Worm (Caenorhabditis elegans): ENCODE results near the gene maph-9.

maph-9 gene

DNA sequence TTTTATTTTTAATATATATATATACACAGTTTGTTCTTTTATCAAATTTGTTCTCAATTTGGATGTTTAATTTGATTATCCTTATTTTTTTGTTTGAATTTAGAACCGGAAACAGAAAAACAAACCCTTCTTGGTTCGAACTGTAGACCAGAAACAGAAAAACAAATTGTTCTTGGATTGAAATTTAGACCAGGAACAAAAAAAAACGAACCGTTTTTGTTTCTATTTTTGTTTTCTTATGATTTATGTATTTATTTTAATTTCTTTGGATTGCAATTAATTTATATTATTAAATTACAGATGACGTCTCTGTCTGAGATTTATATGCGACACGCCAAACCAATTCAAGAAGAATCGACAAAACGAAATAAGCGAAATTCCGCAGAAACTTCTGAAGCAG, 18.9 kb downstream of the maph-9 start, which contains the start of gene C42D4.19:
TSS of gene C42D4.19 (plus strand) at position 301 of the 400 bp plus-strand sequence.
- TF ChIP-seq elt-1 (tag; optimal IDR thresholded peaks at IDR 0.05) (no peak), lsy-12 (tag; optimal IDR thresholded peaks at IDR 0.05) (no peak), fos-1 (tag; optimal IDR thresholded peaks at IDR 0.05) (no peak), skn-1 (tag; optimal IDR thresholded peaks at IDR 0.05) (no peak), ceh-16 (tag; optimal IDR thresholded peaks at IDR 0.05) (no peak), nhr-12 (tag; optimal IDR thresholded peaks at IDR 0.05) (no peak), nhr-25 (tag; optimal IDR thresholded peaks at IDR 0.05) (no peak), lin-39 (tag; optimal IDR thresholded peaks at IDR 0.05) (no peak), ZK546.5 (tag; optimal IDR thresholded peaks at IDR 0.05) (no peak), nfya-1 (tag; optimal IDR thresholded peaks at IDR 0.05; ENCODE audit: insufficient read depth) (no peak), eor-1 (tag; optimal IDR thresholded peaks at IDR 0.05) (no peak), egl-27 (tag; optimal IDR thresholded peaks at IDR 0.05) (no peak), ama-1 (optimal IDR thresholded peaks at IDR 0.05) (no peak), elt-3 (tag; optimal IDR thresholded peaks at IDR 0.05) (no peak), nhr-237 (tag; optimal IDR thresholded peaks at IDR 0.05) (no peak)

DNA sequence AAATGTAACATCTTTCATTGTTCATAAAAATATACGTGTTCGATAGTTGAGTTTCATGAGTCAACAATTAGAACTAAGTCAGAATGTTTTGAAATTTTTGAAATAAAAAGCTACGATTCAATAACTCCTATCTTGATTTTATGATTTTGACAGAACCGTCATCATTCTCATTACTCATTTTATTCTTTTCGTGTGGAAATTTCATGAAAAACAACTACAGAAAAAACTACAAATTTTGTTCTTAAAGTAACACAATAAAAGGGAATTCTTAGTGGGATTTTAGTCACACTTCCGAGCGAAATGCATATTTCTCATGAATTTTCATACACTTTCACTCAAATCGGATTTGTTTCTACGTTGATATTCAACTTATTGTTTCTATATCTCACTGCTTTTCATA, 20.5 kb downstream of the maph-9 start, which contains the start of gene str-44:
TSS of gene str-44 (plus strand) at position 301 of the 400 bp plus-strand sequence.
- TF ChIP-seq lin-15B (tag; optimal IDR thresholded peaks at IDR 0.05) (no peak), aly-2 (tag; optimal IDR thresholded peaks at IDR 0.05) (no peak), nhr-67 (tag; optimal IDR thresholded peaks at IDR 0.05) (no peak), hmg-11 (tag; optimal IDR thresholded peaks at IDR 0.05) (no peak), nhr-76 (tag; optimal IDR thresholded peaks at IDR 0.05) (no peak)

- no peak for TF ChIP-seq elt-1 (tag; optimal IDR thresholded peaks at IDR 0.05)
- TF ChIP-seq hmg-11 (tag; optimal IDR thresholded peaks at IDR 0.05) = no peak
- no peak for TF ChIP-seq jun-1 (tag; optimal IDR thresholded peaks at IDR 0.05)
- TF ChIP-seq nhr-25 (tag; optimal IDR thresholded peaks at IDR 0.05) = peak; percentile 96
These were observed 22.5 kb downstream of the maph-9 start, which contains the start of gene C42D4.3 for ce11 chrIV:7178942-7179341. Gene C42D4.3 (plus strand): TSS chrIV:7179239.

DNA sequence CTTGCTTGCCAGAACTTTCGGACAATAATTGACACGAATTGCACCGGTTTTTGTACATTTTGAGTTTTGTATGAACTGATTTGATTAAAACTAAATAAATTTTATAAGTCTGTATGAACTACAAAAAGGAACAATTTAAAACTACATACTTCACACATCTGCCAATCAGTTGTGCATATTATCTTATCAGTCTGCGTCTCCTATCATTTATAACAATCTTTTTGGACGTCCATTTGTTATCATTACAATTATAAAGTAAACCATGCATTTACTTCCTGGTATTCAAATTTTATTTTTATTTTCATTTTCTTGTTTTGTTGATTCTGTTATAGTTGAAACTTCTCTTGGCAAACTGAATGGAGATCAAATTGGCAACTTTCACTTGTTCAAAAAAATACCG, 23.9 kb downstream of the maph-9 start, which contains the start of gene cest-10:
TSS of gene cest-10 (plus strand) at position 254 of the 400 bp plus-strand sequence.
- TF ChIP-seq pqm-1 (tag; optimal IDR thresholded peaks at IDR 0.05) (peak; percentile 84), nhr-67 (tag; optimal IDR thresholded peaks at IDR 0.05) (no peak), nhr-12 (tag; optimal IDR thresholded peaks at IDR 0.05) (no peak), elt-3 (tag; optimal IDR thresholded peaks at IDR 0.05) (no peak), ceh-9 (tag; optimal IDR thresholded peaks at IDR 0.05) (no peak), ceh-82 (tag; optimal IDR thresholded peaks at IDR 0.05) (no peak), fkh-10 (GFP tag; optimal IDR thresholded peaks at IDR 0.05) (no peak), elt-2 (tag; optimal IDR thresholded peaks at IDR 0.05) (peak; percentile 88), unc-39 (tag; optimal IDR thresholded peaks at IDR 0.05) (no peak), nhr-237 (tag; optimal IDR thresholded peaks at IDR 0.05) (no peak), mml-1 (tag; optimal IDR thresholded peaks at IDR 0.05) (no peak), elt-1 (tag; optimal IDR thresholded peaks at IDR 0.05) (no peak)

- no peak for TF ChIP-seq lin-15B (tag; optimal IDR thresholded peaks at IDR 0.05)
- peak; percentile 48 for TF ChIP-seq elt-2 (tag; optimal IDR thresholded peaks at IDR 0.05)
- no peak for TF ChIP-seq nhr-28 (tag; optimal IDR thresholded peaks at IDR 0.05)
These were observed 26.4 kb downstream of the maph-9 start for ce11 chrIV:7182818-7183217.

ce11 chrIV:7184597-7184996, 28.2 kb downstream of the maph-9 start, which contains the start of gene clec-179:
Gene clec-179 (minus strand): TSS chrIV:7184697.
- TF ChIP-seq nhr-25 (tag; optimal IDR thresholded peaks at IDR 0.05) (no peak), nhr-77 (tag; optimal IDR thresholded peaks at IDR 0.05) (no peak), fkh-2 (tag; optimal IDR thresholded peaks at IDR 0.05) (no peak), zag-1 (tag; optimal IDR thresholded peaks at IDR 0.05) (no peak), ztf-4 (tag; optimal IDR thresholded peaks at IDR 0.05) (no peak)
